Fruit fly (Drosophila melanogaster): ENCODE data around the gene Reph.
A peak's percentile ranks its signal among the peaks of the same experiment; 100 is the strongest.

The Reph gene

DNA sequence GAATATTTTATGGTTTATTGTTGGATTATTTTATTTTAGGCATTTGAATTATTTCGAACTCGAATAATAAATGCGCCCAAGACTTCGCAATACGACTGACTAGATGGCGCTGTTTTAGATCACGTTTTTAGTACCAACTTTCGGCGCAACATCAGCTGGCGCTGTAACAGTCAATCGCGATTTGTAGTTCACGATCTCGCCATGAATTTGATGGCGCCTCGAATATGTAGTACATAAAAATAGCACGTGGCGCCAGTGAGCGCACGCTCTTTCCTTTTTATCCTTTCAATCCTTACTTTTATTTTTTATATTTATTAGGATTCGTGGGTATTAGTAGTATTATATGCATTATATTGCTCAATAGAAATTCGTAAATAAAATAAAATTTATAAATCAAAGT lies 17.1 kb upstream of the Reph start (continued):
- TF ChIP-seq ewg (GFP tag; optimal IDR thresholded peaks at IDR 0.05) (peak; percentile 62), CG1233 (GFP tag; optimal IDR thresholded peaks at IDR 0.05) (peak; percentile 68), Ets97D (GFP tag; optimal IDR thresholded peaks at IDR 0.05) (peak; percentile 13), CG2875 (GFP tag; optimal IDR thresholded peaks at IDR 0.05) (peak; percentile 82), CG3838 (GFP tag; optimal IDR thresholded peaks at IDR 0.05) (no peak), fd64A (GFP tag; optimal IDR thresholded peaks at IDR 0.05) (no peak), Atf3 (GFP tag; optimal IDR thresholded peaks at IDR 0.05) (peak; percentile 84), Fer1 (GFP tag; optimal IDR thresholded peaks at IDR 0.05) (peak; percentile 16), CG10462 (GFP tag; optimal IDR thresholded peaks at IDR 0.05) (peak; percentile 56), Doc3 (GFP tag; IDR thresholded peaks at IDR 0.05; ENCODE audit: partially characterized antibody) (no peak), CG7786 (GFP tag; optimal IDR thresholded peaks at IDR 0.05) (peak; percentile 59), CG3163 (GFP tag; optimal IDR thresholded peaks at IDR 0.05) (peak; percentile 44), CG5953 (GFP tag; IDR thresholded peaks at IDR 0.05) (peak; percentile 84), CG8478 (optimal IDR thresholded peaks at IDR 0.05) (no peak), so (GFP tag; IDR thresholded peaks at IDR 0.05) (peak; percentile 26; the same call in 1 of the 3 replicates), fu2 (GFP tag; optimal IDR thresholded peaks at IDR 0.05) (peak; percentile 49), Dref (GFP tag; IDR thresholded peaks at IDR 0.05) (no peak), cwo (GFP tag; optimal IDR thresholded peaks at IDR 0.05) (peak; percentile 11), schlank (tag; optimal IDR thresholded peaks at IDR 0.05) (no peak), D19B (GFP tag; optimal IDR thresholded peaks at IDR 0.05) (no peak), odd (GFP tag; optimal IDR thresholded peaks at IDR 0.05) (peak; percentile 30), peb (GFP tag; IDR thresholded peaks at IDR 0.05) (peak; percentile 58; the same call in 1 of the 2 replicates), Spps (tag; optimal IDR thresholded peaks at IDR 0.05) (no peak), B-H1 (GFP tag; IDR thresholded peaks at IDR 0.05) (peak; percentile 67; the same call in 2 of the 3 replicates), CG34224 (GFP tag; IDR thresholded peaks at IDR 0.05; ENCODE audit: partially characterized antibody) (no peak), CG11093 (GFP tag; IDR thresholded peaks at IDR 0.05) (peak; percentile 61; the same call in 1 of the 3 replicates), esg (GFP tag; conservative IDR thresholded peaks at IDR 0.05) (no peak; the same call in 1 of the 2 replicates), eyg (GFP tag; optimal IDR thresholded peaks at IDR 0.05) (no peak), jigr1 (GFP tag; IDR thresholded peaks at IDR 0.05) (no peak), Bdp1 (GFP tag; optimal IDR thresholded peaks at IDR 0.05) (peak; percentile 50), jumu (GFP tag; optimal IDR thresholded peaks at IDR 0.05) (peak; percentile 57), CG3281 (GFP tag; optimal IDR thresholded peaks at IDR 0.05) (no peak), az2 (GFP tag; optimal IDR thresholded peaks at IDR 0.05) (peak; percentile 78), CG3847 (GFP tag; IDR thresholded peaks at IDR 0.05) (peak; percentile 74), CG31441 (GFP tag; IDR thresholded peaks at IDR 0.05) (peak; percentile 18; the same call in 1 of the 2 replicates), CG2120 (GFP tag; optimal IDR thresholded peaks at IDR 0.05) (peak; percentile 70), CG9932 (GFP tag; IDR thresholded peaks at IDR 0.05) (peak; percentile 91), crp (GFP tag; optimal IDR thresholded peaks at IDR 0.05) (peak in 1 of 2 experiments; percentile 6), nmo (GFP tag; optimal IDR thresholded peaks at IDR 0.05) (peak; percentile 61), NC2α (GFP tag; optimal IDR thresholded peaks at IDR 0.05) (no peak), CG3065 (GFP tag; optimal IDR thresholded peaks at IDR 0.05) (peak; percentile 8), CG12219 (GFP tag; optimal IDR thresholded peaks at IDR 0.05) (peak; percentile 55), prd (optimal IDR thresholded peaks at IDR 0.05) (no peak), prd (GFP tag; IDR thresholded peaks at IDR 0.05) (peak; percentile 86), pum (GFP tag; optimal IDR thresholded peaks at IDR 0.05) (peak; percentile 62), dm (GFP tag; optimal IDR thresholded peaks at IDR 0.05) (peak; percentile 52), zfh1 (GFP tag; IDR thresholded peaks at IDR 0.05) (peak; percentile 95), ind (GFP tag; optimal IDR thresholded peaks at IDR 0.05) (peak; percentile 55), dimm (GFP tag; IDR thresholded peaks at IDR 0.05) (peak; percentile 36; the same call in 1 of the 2 replicates), row (GFP tag; IDR thresholded peaks at IDR 0.05) (peak; percentile 52), ac (GFP tag; optimal IDR thresholded peaks at IDR 0.05) (peak; percentile 7), Sin3A (optimal IDR thresholded peaks at IDR 0.05) (no peak), CG17361 (GFP tag; IDR thresholded peaks at IDR 0.05) (peak; percentile 54; the same call in 2 of the 3 replicates)
